Fruit fly (Drosophila melanogaster) S2 (cell line): Measurements from ENCODE around the gene CG15891.

Source experiments
- CG8478 ChIP-seq: fragments of >200 bp; optimal IDR thresholded peaks from 2 replicates; lab custom pipeline; 2018
- CTCF ChIP-seq, 2 experiments: fragments of >200 bp; optimal IDR thresholded peaks; 2 replicates each; lab custom pipeline; 2018

DNA sequence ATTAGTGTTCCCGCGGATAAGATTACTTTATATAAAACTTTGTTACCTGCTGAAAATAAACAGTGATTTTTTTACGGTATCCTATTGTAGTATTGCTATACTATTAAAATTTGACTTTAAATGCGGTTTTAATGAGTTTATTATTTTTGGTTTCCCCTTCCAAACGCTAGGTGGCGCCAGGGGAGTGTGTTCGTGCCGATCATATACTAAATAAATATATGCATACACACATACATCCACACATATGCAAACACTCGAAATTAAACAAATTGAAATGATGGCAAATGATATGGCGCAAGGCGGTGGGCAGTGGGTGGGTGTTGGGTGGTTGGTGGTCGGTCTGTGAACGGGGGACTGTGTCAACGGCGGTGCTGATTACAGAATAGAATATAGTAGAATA lies 41.4 kb downstream of the CG15891 start:
- TF ChIP-seq CTCF (optimal IDR thresholded peaks at IDR 0.05; lab: Kevin White, UChicago) (peak; percentile 65 to 79), CG8478 (lab: Kevin White, UChicago) (no peak)
